Worm (Caenorhabditis elegans) whole organism, L1 larva: ENCODE results near the gene fis-1.

Experiments
- C16A3.4 ChIP-seq: fragments of 150-350 bp; optimal IDR thresholded peaks from 2 replicates; lab custom pipeline; 2014; ENCODE audit warnings: missing biosample characterization, missing genetic modification characterization
- Y116A8C.19 ChIP-seq: sonication (generic microtip); optimal IDR thresholded peaks from 2 replicates; lab custom pipeline; 2016; ENCODE audit warnings: missing compliant biosample characterization, missing genetic modification characterization, borderline replicate concordance
- aly-2 ChIP-seq: fragments of 150-350 bp; optimal IDR thresholded peaks from 2 replicates; lab custom pipeline; 2014; ENCODE audit warnings: missing biosample characterization, missing genetic modification characterization
- blmp-1 ChIP-seq: fragments of 150-350 bp; optimal IDR thresholded peaks from 2 replicates; lab custom pipeline; 2014; ENCODE audit warnings: missing biosample characterization, missing genetic modification characterization
- ceh-8 ChIP-seq: fragments of 200-800 bp; sonication (Bioruptor generic); optimal IDR thresholded peaks from 2 replicates; lab custom pipeline; 2018; ENCODE audit warnings: mild to moderate bottlenecking, missing genetic modification characterization, moderate library complexity, missing compliant biosample characterization
- ceh-88 ChIP-seq: fragments of 200-800 bp; sonication (Bioruptor generic); IDR thresholded peaks from 2 replicates; pipeline ENCODE4 v1.3.6; 2022; ENCODE audit warnings: missing genetic modification characterization, missing compliant biosample characterization
- ceh-90 ChIP-seq: sonication (generic microtip); optimal IDR thresholded peaks from 2 replicates; lab custom pipeline; 2016; ENCODE audit warnings: missing genetic modification characterization, missing compliant biosample characterization
- dsc-1 ChIP-seq: sonication (generic microtip); optimal IDR thresholded peaks from 2 replicates; lab custom pipeline; 2016; ENCODE audit warnings: mild to moderate bottlenecking, missing genetic modification characterization, missing compliant biosample characterization
- efl-1 ChIP-seq, 4 experiments: fragments of 150-350 bp; optimal IDR thresholded peaks in 3 of 4; peaks in 1 of 4; 1 replicate in 1 of 4; 2 replicates in 3 of 4; lab custom pipeline; 2014; ENCODE audit warnings: missing biosample characterization in 2 of 4, missing genetic modification characterization in 2 of 4, missing genetic modification reagents in 2 of 4
- egl-13 ChIP-seq: sonication (generic microtip); optimal IDR thresholded peaks from 2 replicates; lab custom pipeline; 2016; ENCODE audit warnings: missing genotype, missing genetic modification reagents, missing genetic modification characterization, missing compliant biosample characterization
- elt-2 ChIP-seq: sonication (generic microtip); optimal IDR thresholded peaks from 2 replicates; lab custom pipeline; 2016; ENCODE audit warnings: missing genetic modification characterization, mild to moderate bottlenecking, inconsistent platforms, missing compliant biosample characterization, missing genetic modification reagents
- elt-3 ChIP-seq, 6 experiments: fragments of 150-350 bp in 1 of 6; sonication (generic microtip); optimal IDR thresholded peaks; 2 replicates each; lab custom pipeline; 2017 to 2018; ENCODE audit warnings: missing biosample characterization in 6 of 6, missing genetic modification characterization in 6 of 6, inconsistent platforms in 1 of 6
- fkh-10 ChIP-seq: sonication (generic microtip); optimal IDR thresholded peaks from 2 replicates; lab custom pipeline; 2017; ENCODE audit warnings: missing biosample characterization, missing genetic modification reagents, missing genetic modification characterization
- hlh-4 ChIP-seq: sonication (generic microtip); optimal IDR thresholded peaks from 2 replicates; lab custom pipeline; 2016; ENCODE audit warnings: mild to moderate bottlenecking, missing genetic modification characterization, missing compliant biosample characterization
- jun-1 ChIP-seq: fragments of 150-350 bp; optimal IDR thresholded peaks from 2 replicates; lab custom pipeline; 2014; ENCODE audit warnings: missing biosample characterization, missing genetic modification reagents, missing genetic modification characterization
- lin-13 ChIP-seq: fragments of 150-350 bp; optimal IDR thresholded peaks from 2 replicates; lab custom pipeline; 2014; ENCODE audit warnings: missing biosample characterization, missing genetic modification reagents, missing genetic modification characterization
- lin-14 ChIP-seq: fragments of 200-800 bp; sonication (Bioruptor generic); optimal IDR thresholded peaks from 2 replicates; lab custom pipeline; 2018; ENCODE audit warnings: mild to moderate bottlenecking, missing genetic modification characterization, moderate library complexity, missing compliant biosample characterization
- lin-39 ChIP-seq: fragments of 150-350 bp; optimal IDR thresholded peaks from 2 replicates; lab custom pipeline; 2014; ENCODE audit warnings: missing biosample characterization, missing genetic modification reagents, missing genetic modification characterization
- lsy-2 ChIP-seq, 2 experiments: fragments of 150-350 bp; optimal IDR thresholded peaks; 2 replicates each; lab custom pipeline; 2014; ENCODE audit warnings: missing biosample characterization in 2 of 2, missing genetic modification characterization in 2 of 2
- nhr-19 ChIP-seq: fragments of 200-800 bp; sonication (Bioruptor generic); conservative IDR thresholded peaks from 2 replicates; pipeline ENCODE4 v1.3.6; 2022; ENCODE audit warnings: missing genetic modification characterization, missing compliant biosample characterization
- nhr-20 ChIP-seq: sonication (generic microtip); optimal IDR thresholded peaks from 2 replicates; lab custom pipeline; 2016; ENCODE audit warnings: mild to moderate bottlenecking, missing genetic modification characterization, missing compliant biosample characterization
- nhr-71 ChIP-seq: sonication (generic microtip); optimal IDR thresholded peaks from 2 replicates; lab custom pipeline; 2016; ENCODE audit warnings: mild to moderate bottlenecking, missing genetic modification characterization, moderate library complexity, missing compliant biosample characterization
- nhr-77 ChIP-seq: fragments of 150-350 bp; optimal IDR thresholded peaks from 2 replicates; lab custom pipeline; 2014; ENCODE audit warnings: missing biosample characterization, missing genetic modification characterization
- nhr-85 ChIP-seq: sonication (generic microtip); peaks from one replicate; lab custom pipeline; 2016; ENCODE audit warnings: missing genetic modification characterization, inconsistent platforms, missing compliant biosample characterization
- nhr-90 ChIP-seq: sonication (generic microtip); optimal IDR thresholded peaks from 2 replicates; lab custom pipeline; 2016; ENCODE audit warnings: mild to moderate bottlenecking, missing genetic modification characterization, missing compliant biosample characterization; ENCODE audit not compliant: poor library complexity
- pax-3 ChIP-seq: fragments of 200-800 bp; sonication (Bioruptor generic); optimal IDR thresholded peaks from 2 replicates; lab custom pipeline; 2018; ENCODE audit warnings: mild to moderate bottlenecking, missing genetic modification characterization, moderate library complexity, missing compliant biosample characterization
- rnt-1 ChIP-seq: sonication (generic microtip); optimal IDR thresholded peaks from 2 replicates; lab custom pipeline; 2016; ENCODE audit warnings: mild to moderate bottlenecking, missing genetic modification characterization, moderate library complexity, missing compliant biosample characterization
- skn-1 ChIP-seq: fragments of 150-350 bp; optimal IDR thresholded peaks from 2 replicates; lab custom pipeline; 2014; ENCODE audit warnings: missing biosample characterization, missing genetic modification characterization
- snu-23 ChIP-seq: sonication (generic microtip); optimal IDR thresholded peaks from 2 replicates; lab custom pipeline; 2016; ENCODE audit warnings: missing genetic modification characterization, missing compliant biosample characterization
- sptf-1 ChIP-seq: fragments of 150-350 bp; optimal IDR thresholded peaks from 2 replicates; lab custom pipeline; 2014; ENCODE audit warnings: missing biosample characterization, missing genetic modification characterization
- tbx-2 ChIP-seq: sonication (generic microtip); optimal IDR thresholded peaks from 2 replicates; lab custom pipeline; 2016; ENCODE audit warnings: missing genetic modification characterization, missing compliant biosample characterization
- unc-98 ChIP-seq: fragments of 200-800 bp; sonication (Bioruptor generic); IDR thresholded peaks from 2 replicates; pipeline ENCODE4 v1.3.6; 2022; ENCODE audit warnings: missing genetic modification characterization, missing compliant biosample characterization
- xbp-1 ChIP-seq: sonication (generic microtip); optimal IDR thresholded peaks from 2 replicates; lab custom pipeline; 2016; ENCODE audit warnings: missing genetic modification characterization, missing compliant biosample characterization
- zip-4 ChIP-seq: fragments of 200-800 bp; sonication (Bioruptor generic); optimal IDR thresholded peaks from 2 replicates; lab custom pipeline; 2018; ENCODE audit warnings: mild to moderate bottlenecking, missing genetic modification characterization, moderate library complexity, missing compliant biosample characterization
- ztf-11 ChIP-seq, 2 experiments: sonication (generic microtip); optimal IDR thresholded peaks; 2 replicates each; lab custom pipeline; 2016 to 2017; ENCODE audit warnings: missing genetic modification characterization in 2 of 2, missing biosample characterization in 1 of 2, missing compliant biosample characterization in 1 of 2
- ztf-4 ChIP-seq: fragments of 150-350 bp; optimal IDR thresholded peaks from 2 replicates; lab custom pipeline; 2014; ENCODE audit warnings: missing biosample characterization, missing genetic modification characterization

fis-1 gene

DNA sequence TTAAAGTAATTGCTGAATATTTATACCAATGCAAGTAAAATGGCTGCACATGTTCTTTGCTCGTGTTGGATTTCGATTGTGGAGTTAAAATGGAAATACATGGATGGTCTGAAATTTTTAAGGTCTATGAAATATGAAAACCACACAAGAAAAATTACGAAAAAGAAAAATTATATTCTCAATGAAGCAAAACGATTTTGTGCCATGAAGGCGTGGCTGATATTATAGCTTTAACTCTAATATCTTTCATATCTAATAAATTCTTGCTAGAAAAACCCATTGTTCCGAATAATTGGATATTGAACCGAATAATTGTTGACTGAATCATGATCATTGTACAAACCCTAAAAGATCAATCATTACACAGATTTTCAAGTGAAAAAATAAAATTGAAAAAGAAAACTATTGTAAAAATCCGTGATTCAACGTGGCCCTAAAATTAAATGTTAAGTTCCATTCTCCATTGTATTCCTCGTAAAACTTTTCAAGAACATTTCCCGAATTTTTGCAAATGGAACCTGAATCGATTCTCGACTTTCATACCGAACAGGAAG is at the start of gene fis-1, which contains the start of gene srx-95:
fis-1 (plus strand) TSS at position 504 of the 554 bp plus-strand sequence.
srx-95 (minus strand) TSS at position 101 of the 554 bp plus-strand sequence.
- TF ChIP-seq aly-2 (tag; lab: Kevin White, UChicago) (no peak), unc-98 (no peak), jun-1 (no peak), elt-3 (tag; optimal IDR thresholded peaks at IDR 0.05; lab: Kevin White, UChicago) (no peak), nhr-90 (tag; lab: Kevin White, UChicago) (no peak), sptf-1 (no peak), ztf-4 (no peak), egl-13 (no peak), hlh-4 (tag; lab: Kevin White, UChicago) (no peak), ceh-88 (GFP tag; lab: Robert Waterston, UW) (no peak), skn-1 (tag; lab: Kevin White, UChicago) (no peak), xbp-1 (tag; lab: Kevin White, UChicago) (no peak), lin-13 (GFP tag; lab: Kevin White, UChicago) (no peak), ztf-11 (tag; optimal IDR thresholded peaks at IDR 0.05; lab: Kevin White, UChicago) (no peak), pax-3 (tag; lab: Kevin White, UChicago) (no peak), C16A3.4 (no peak), efl-1 (optimal IDR thresholded peaks at IDR 0.05; lab: Kevin White, UChicago) (no peak), efl-1 (GFP tag; optimal IDR thresholded peaks at IDR 0.05 in 1 of 2; lab: Kevin White, UChicago) (no peak), ceh-90 (tag; lab: Kevin White, UChicago) (no peak), ceh-8 (GFP tag; lab: Kevin White, UChicago) (no peak)

DNA sequence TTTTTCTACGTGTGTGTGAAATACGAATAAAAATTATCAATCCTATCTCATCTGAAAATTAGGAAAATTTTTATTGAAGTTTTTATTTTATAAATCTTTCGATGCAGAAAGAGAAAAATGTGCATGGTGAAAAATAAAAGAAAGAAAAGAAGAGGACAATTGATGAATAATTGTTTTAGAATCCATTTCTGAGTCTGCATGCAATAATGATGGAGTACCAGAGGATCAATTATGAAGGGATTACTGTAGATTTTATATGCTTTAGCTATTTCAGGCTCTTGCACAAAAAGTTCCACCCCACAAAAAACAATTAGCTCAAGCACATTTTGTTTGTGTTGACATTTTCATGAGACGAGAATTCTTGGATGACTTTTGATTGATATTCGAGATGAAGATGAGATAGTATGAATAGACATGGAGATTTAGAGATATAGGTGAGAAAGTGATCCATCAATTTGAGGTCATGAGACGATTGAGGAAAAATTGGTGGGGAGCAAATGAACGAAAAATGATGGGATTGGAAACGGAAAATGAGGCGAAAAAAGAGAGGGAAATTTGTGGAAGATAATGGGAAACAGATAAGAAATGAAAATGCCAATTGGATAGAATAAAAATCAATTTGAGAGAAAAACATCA is 49.3 kb upstream of the fis-1 start, which contains the start of gene rpy-1:
rpy-1 (minus strand) TSS at position 51 of the 636 bp plus-strand sequence.
- TF ChIP-seq lsy-2 (tag; optimal IDR thresholded peaks at IDR 0.05; lab: Kevin White, UChicago) (peak; percentile 36 to 51), nhr-85 (tag; lab: Kevin White, UChicago) (peak; percentile 7), blmp-1 (tag; lab: Kevin White, UChicago) (peak; percentile 9), dsc-1 (tag; lab: Kevin White, UChicago) (peak; percentile 58), lin-39 (tag; lab: Kevin White, UChicago) (peak; percentile 61), elt-2 (tag; lab: Kevin White, UChicago) (no peak), ztf-4 (peak; percentile 22), nhr-19 (GFP tag; lab: Robert Waterston, UW) (0 out of 2 replicates have a peak, but pooled peaks have one; percentile 13), nhr-77 (no peak), ztf-11 (tag; optimal IDR thresholded peaks at IDR 0.05; lab: Kevin White, UChicago) (no peak), nhr-71 (tag; lab: Kevin White, UChicago) (peak; percentile 68), snu-23 (peak; percentile 36), nhr-20 (tag; lab: Kevin White, UChicago) (peak; percentile 21), lin-14 (peak; percentile 76), efl-1 (optimal IDR thresholded peaks at IDR 0.05; lab: Kevin White, UChicago) (no peak), efl-1 (GFP tag; optimal IDR thresholded peaks at IDR 0.05 in 1 of 2; lab: Kevin White, UChicago) (peak in 1 of 2 experiments; percentile 41), rnt-1 (tag; lab: Kevin White, UChicago) (peak; percentile 60), jun-1 (no peak), Y116A8C.19 (no peak)
- TF ChIP-seq, all 84 proteins: peak for 13

DNA sequence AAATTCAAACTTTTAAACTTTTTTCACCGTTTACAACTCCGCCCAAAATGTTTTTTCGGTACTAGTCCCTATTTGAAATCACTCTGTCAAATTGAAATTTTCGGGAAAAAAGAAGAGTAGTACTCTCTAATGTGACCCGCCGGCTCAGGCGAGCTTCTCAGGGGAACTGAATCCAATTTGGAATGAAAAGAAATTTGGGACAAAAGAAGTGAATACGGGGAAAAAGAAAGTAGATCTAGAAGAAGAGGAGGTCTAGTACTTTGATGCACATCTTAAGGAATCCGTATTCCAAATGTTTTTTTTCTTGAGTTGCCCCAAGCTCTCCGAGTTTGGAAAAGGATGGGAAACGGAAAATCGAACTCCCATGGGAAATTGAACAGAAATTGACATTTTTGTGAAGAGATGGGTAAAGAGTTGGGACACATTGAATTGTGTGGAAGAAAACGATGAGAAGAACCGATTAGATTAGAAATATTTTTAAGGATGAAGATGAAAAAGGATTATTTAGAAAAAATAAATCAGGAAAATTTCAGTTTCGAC is 48.4 kb upstream of the fis-1 start:
- peak; percentile 21 for TF ChIP-seq tbx-2
- TF ChIP-seq zip-4 (GFP tag; lab: Kevin White, UChicago): no peak
- TF ChIP-seq fkh-10 (GFP tag; lab: Kevin White, UChicago): peak; percentile 39
- peak; percentile 64 for TF ChIP-seq lin-14
